Worm (Caenorhabditis elegans): ENCODE measurements around the gene C18G1.7.
"Not testable (repeated sequence)": the region's sequence is repeated elsewhere in the genome, so short reads cannot be mapped to it uniquely, and the experiment has no call there.

Gene C18G1.7

DNA sequence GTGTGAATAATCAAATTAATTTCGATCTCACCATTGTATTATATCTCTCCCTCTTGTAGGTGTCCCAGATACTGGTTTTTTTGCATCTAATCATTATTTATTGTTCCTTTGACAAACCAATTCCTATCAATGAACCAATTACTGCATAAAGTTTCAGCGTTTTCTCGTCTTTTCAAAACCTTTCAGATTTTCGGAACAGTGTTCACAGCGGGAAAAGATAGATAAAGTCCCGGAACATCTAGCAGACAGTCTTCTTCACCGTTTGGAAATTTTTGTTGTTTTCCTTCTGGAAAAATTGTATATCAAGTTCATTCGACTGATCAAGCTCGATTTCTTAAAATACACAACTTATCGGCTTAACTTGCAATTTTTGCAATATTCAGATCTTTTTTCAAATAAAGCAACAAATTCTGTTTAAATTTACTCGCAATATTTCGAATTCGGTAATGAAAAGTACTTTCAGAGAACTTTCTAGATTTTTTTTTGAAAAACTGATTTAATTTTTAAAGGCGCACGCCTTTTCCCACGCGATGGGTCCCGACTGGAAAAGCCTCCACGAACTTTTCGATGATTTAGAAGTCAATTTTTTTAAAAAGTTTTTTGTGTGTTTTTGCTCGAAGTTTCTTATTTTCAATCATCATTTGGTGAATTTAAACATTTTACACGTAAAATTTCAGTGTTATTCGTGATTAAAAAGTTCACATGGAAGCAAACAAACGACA lies 10.1 kb downstream of the C18G1.7 start, which contains the start of gene pgl-3:
TSS of gene pgl-3 (plus strand) at position 672 of the 722 bp plus-strand sequence.
- no peak for TF ChIP-seq rnt-1 (tag; optimal IDR thresholded peaks at IDR 0.05)

DNA sequence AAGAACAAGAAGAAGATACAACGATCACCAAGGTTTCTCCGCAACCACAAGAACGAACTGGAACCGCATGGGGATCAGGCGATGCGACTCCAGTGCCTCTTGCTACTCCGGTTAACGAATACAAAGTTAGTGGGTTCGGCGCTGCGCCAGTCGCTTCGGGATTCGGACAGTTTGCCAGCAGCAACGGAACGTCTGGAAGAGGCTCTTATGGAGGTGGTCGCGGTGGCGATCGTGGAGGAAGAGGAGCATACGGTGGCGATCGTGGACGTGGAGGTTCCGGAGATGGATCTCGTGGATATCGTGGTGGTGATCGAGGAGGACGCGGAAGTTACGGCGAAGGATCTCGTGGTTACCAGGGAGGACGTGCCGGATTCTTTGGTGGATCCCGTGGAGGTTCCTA lies 12.7 kb downstream of the C18G1.7 start:
- TF ChIP-seq hlh-15 (tag; optimal IDR thresholded peaks at IDR 0.05) (no peak), ceh-34 (tag; optimal IDR thresholded peaks at IDR 0.05) (no peak), unc-55 (GFP tag; optimal IDR thresholded peaks at IDR 0.05) (no peak), ceh-18 (tag; optimal IDR thresholded peaks at IDR 0.05) (no peak), lin-11 (tag; optimal IDR thresholded peaks at IDR 0.05) (no peak), rnt-1 (tag; optimal IDR thresholded peaks at IDR 0.05) (no peak), hlh-13 (GFP tag; optimal IDR thresholded peaks at IDR 0.05) (no peak), nhr-232 (tag; optimal IDR thresholded peaks at IDR 0.05) (no peak), mec-3 (tag; optimal IDR thresholded peaks at IDR 0.05; ENCODE audit: borderline replicate concordance) (no peak), ceh-30 (tag; optimal IDR thresholded peaks at IDR 0.05) (no peak)

ce11 chrV:4758540-4758939 lies 13.2 kb downstream of the C18G1.7 start:
- TF ChIP-seq C38D4.7 (GFP tag; optimal IDR thresholded peaks at IDR 0.05) (no peak), hlh-6 (tag; optimal IDR thresholded peaks at IDR 0.05) (no peak), pax-1 (tag; optimal IDR thresholded peaks at IDR 0.05) (no peak), T23F11.4 (GFP tag; optimal IDR thresholded peaks at IDR 0.05) (no peak), hlh-30 (tag; optimal IDR thresholded peaks at IDR 0.05; ENCODE audit: insufficient read depth) (no peak), nfya-1 (tag; optimal IDR thresholded peaks at IDR 0.05) (no peak), ceh-2 (tag; optimal IDR thresholded peaks at IDR 0.05) (no peak), pqm-1 (tag; optimal IDR thresholded peaks at IDR 0.05) (no peak), ama-1 (optimal IDR thresholded peaks at IDR 0.05) (no peak), ceh-34 (tag; optimal IDR thresholded peaks at IDR 0.05) (no peak), gmeb-2 (tag; optimal IDR thresholded peaks at IDR 0.05) (no peak), elt-4 (tag; optimal IDR thresholded peaks at IDR 0.05) (no peak), hlh-13 (GFP tag; optimal IDR thresholded peaks at IDR 0.05) (no peak), sox-4 (tag; optimal IDR thresholded peaks at IDR 0.05) (no peak), C08G9.2 (tag; optimal IDR thresholded peaks at IDR 0.05) (no peak), pag-3 (tag; optimal IDR thresholded peaks at IDR 0.05; ENCODE audit: borderline replicate concordance) (no peak), ahr-1 (tag; optimal IDR thresholded peaks at IDR 0.05) (no peak), elt-2 (tag; optimal IDR thresholded peaks at IDR 0.05) (no peak)

DNA sequence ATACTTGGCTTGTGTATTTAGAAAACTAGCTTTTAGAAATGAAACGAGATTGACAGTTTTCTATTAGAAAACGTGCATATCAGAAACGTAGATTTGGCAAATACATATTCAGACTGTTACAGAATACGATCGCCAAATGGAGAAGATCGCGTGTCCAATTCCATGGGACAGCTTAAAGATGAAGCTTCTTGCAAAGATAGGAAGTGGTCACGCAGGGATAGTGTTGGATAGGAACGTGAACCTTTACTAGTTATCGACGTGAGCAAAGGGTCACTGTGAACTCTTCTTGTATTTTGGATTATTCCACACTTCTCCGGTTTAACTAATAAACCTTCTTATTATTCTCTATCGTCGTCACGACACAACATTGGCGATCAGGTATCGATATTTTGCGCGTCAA lies 15.3 kb downstream of the C18G1.7 start, which contains the start of gene bgnt-1.4:
TSS of gene bgnt-1.4 (plus strand) at position 301 of the 400 bp plus-strand sequence.
- TF ChIP-seq ceh-19 (GFP tag; optimal IDR thresholded peaks at IDR 0.05); unc-42 (tag; optimal IDR thresholded peaks at IDR 0.05); hlh-30 (tag; optimal IDR thresholded peaks at IDR 0.05; ENCODE audit: insufficient read depth): not testable (repeated sequence)

DNA sequence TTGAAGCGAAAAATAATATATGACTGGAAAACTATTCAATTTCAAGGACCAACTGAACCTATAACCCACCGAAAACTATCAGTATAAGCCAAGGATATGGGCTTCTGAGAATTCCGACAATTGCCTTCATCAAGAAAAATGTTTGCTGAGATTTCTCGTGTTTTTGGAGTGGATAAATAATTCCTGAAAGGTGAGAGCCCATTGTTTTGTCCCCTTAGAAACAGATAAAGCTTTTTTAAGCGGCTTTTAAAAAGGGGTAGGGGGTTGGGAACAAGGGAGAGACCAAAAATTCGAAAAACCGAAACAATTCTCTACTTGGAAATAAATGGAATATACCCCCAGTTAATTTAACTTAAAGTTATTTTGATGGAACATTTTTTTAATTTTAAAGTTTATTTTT lies 21.1 kb downstream of the C18G1.7 start, which contains the start of gene C18G1.8:
TSS of gene C18G1.8 (minus strand) at position 101 of the 400 bp plus-strand sequence.
- no peak for TF ChIP-seq ttx-3 (tag; optimal IDR thresholded peaks at IDR 0.05)
- TF ChIP-seq T23F11.4 (GFP tag; optimal IDR thresholded peaks at IDR 0.05): no peak
- no peak for TF ChIP-seq K09A11.1 (tag; optimal IDR thresholded peaks at IDR 0.05; ENCODE audit: insufficient read depth)
- no peak for TF ChIP-seq Y22D7AL.16 (tag; optimal IDR thresholded peaks at IDR 0.05)
- TF ChIP-seq elt-2 (tag; optimal IDR thresholded peaks at IDR 0.05): no peak
- no peak for TF ChIP-seq pax-1 (tag; optimal IDR thresholded peaks at IDR 0.05)
- TF ChIP-seq zip-5 (tag; optimal IDR thresholded peaks at IDR 0.05): no peak
- TF ChIP-seq sdc-2 (tag; optimal IDR thresholded peaks at IDR 0.05): no peak
- no peak for TF ChIP-seq nfya-1 (tag; optimal IDR thresholded peaks at IDR 0.05)
- TF ChIP-seq npax-4 (tag; optimal IDR thresholded peaks at IDR 0.05): no peak
- no peak for TF ChIP-seq ceh-9 (tag; optimal IDR thresholded peaks at IDR 0.05)
- TF ChIP-seq pat-9 (tag; optimal IDR thresholded peaks at IDR 0.05): no peak
- no peak for TF ChIP-seq lim-6 (tag; optimal IDR thresholded peaks at IDR 0.05)
- TF ChIP-seq ceh-34 (tag; optimal IDR thresholded peaks at IDR 0.05): no peak
